Worm (Caenorhabditis elegans): ENCODE measurements around the gene C07D8.5.

The C07D8.5 gene

ce11 chrX:7343747-7344146 is at the start of gene C07D8.5:
Gene C07D8.5, plus strand, starts transcription at chrX:7344047.
- no peak for TF ChIP-seq hmg-11 (tag; optimal IDR thresholded peaks at IDR 0.05)
- no peak for TF ChIP-seq mdl-1 (tag; optimal IDR thresholded peaks at IDR 0.05)
- TF ChIP-seq nhr-28 (tag; optimal IDR thresholded peaks at IDR 0.05) = no peak
- no peak for TF ChIP-seq R02D3.7 (tag; optimal IDR thresholded peaks at IDR 0.05)
- TF ChIP-seq fkh-2 (tag; optimal IDR thresholded peaks at IDR 0.05) = no peak
- TF ChIP-seq nhr-25 (tag; optimal IDR thresholded peaks at IDR 0.05) = no peak
- no peak for TF ChIP-seq fkh-10 (GFP tag; optimal IDR thresholded peaks at IDR 0.05)
- no peak for TF ChIP-seq lin-15B (tag; optimal IDR thresholded peaks at IDR 0.05)
- TF ChIP-seq nfya-1 (tag; optimal IDR thresholded peaks at IDR 0.05; ENCODE audit: insufficient read depth) = no peak
- TF ChIP-seq nhr-237 (tag; optimal IDR thresholded peaks at IDR 0.05) = no peak
- no peak for TF ChIP-seq ceh-16 (tag; optimal IDR thresholded peaks at IDR 0.05)
- no peak for TF ChIP-seq ceh-82 (tag; optimal IDR thresholded peaks at IDR 0.05)
- TF ChIP-seq skn-1 (tag; optimal IDR thresholded peaks at IDR 0.05) = no peak
- TF ChIP-seq daf-12 (tag; optimal IDR thresholded peaks at IDR 0.05) = no peak
- no peak for TF ChIP-seq lin-39 (tag; optimal IDR thresholded peaks at IDR 0.05)
- no peak for TF ChIP-seq unc-39 (tag; optimal IDR thresholded peaks at IDR 0.05)
- no peak for TF ChIP-seq fos-1 (tag; optimal IDR thresholded peaks at IDR 0.05)
- no peak for TF ChIP-seq ama-1 (optimal IDR thresholded peaks at IDR 0.05)
- TF ChIP-seq egl-5 (tag; optimal IDR thresholded peaks at IDR 0.05) = no peak

- TF ChIP-seq nhr-12 (tag; optimal IDR thresholded peaks at IDR 0.05) (no peak), aly-2 (tag; optimal IDR thresholded peaks at IDR 0.05) (no peak), R02D3.7 (tag; optimal IDR thresholded peaks at IDR 0.05) (no peak)
Observed at ce11 chrX:7296310-7296709, 47.5 kb upstream of the C07D8.5 start.

ce11 chrX:7298652-7299051 is 45.2 kb upstream of the C07D8.5 start, which contains the start of gene K03A1.4:
Gene K03A1.4, minus strand, starts transcription at chrX:7298752.
- TF ChIP-seq ztf-4 (tag; optimal IDR thresholded peaks at IDR 0.05) (no peak), nhr-28 (tag; optimal IDR thresholded peaks at IDR 0.05) (no peak), ceh-16 (tag; optimal IDR thresholded peaks at IDR 0.05) (no peak), nhr-12 (tag; optimal IDR thresholded peaks at IDR 0.05) (no peak), zag-1 (tag; optimal IDR thresholded peaks at IDR 0.05) (no peak), skn-1 (tag; optimal IDR thresholded peaks at IDR 0.05) (no peak), fkh-2 (tag; optimal IDR thresholded peaks at IDR 0.05) (no peak), elt-2 (tag; optimal IDR thresholded peaks at IDR 0.05) (no peak), fos-1 (tag; optimal IDR thresholded peaks at IDR 0.05) (no peak), mml-1 (tag; optimal IDR thresholded peaks at IDR 0.05) (no peak), ceh-82 (tag; optimal IDR thresholded peaks at IDR 0.05) (no peak), nhr-43 (tag; optimal IDR thresholded peaks at IDR 0.05; ENCODE audit: poor library complexity, severe bottlenecking) (no peak), sea-2 (GFP tag; optimal IDR thresholded peaks at IDR 0.05) (no peak)

ce11 chrX:7303115-7303514 is 40.7 kb upstream of the C07D8.5 start:
- no peak for TF ChIP-seq R02D3.7 (tag; optimal IDR thresholded peaks at IDR 0.05)
- TF ChIP-seq ztf-11 (tag; optimal IDR thresholded peaks at IDR 0.05) = no peak
- TF ChIP-seq ZK546.5 (tag; optimal IDR thresholded peaks at IDR 0.05) = no peak
- no peak for TF ChIP-seq zag-1 (tag; optimal IDR thresholded peaks at IDR 0.05)
- TF ChIP-seq elt-2 (tag; optimal IDR thresholded peaks at IDR 0.05) = peak; percentile 62
- TF ChIP-seq mdl-1 (tag; optimal IDR thresholded peaks at IDR 0.05) = no peak
- TF ChIP-seq ceh-16 (tag; optimal IDR thresholded peaks at IDR 0.05) = no peak
- no peak for TF ChIP-seq ceh-28 (tag; optimal IDR thresholded peaks at IDR 0.05)
- peak; percentile 36 for TF ChIP-seq pqm-1 (tag; optimal IDR thresholded peaks at IDR 0.05)
- no peak for TF ChIP-seq nhr-67 (tag; optimal IDR thresholded peaks at IDR 0.05)
- TF ChIP-seq nhr-76 (tag; optimal IDR thresholded peaks at IDR 0.05) = no peak
- no peak for TF ChIP-seq nhr-237 (tag; optimal IDR thresholded peaks at IDR 0.05)

ce11 chrX:7305520-7306186 is 38.2 kb upstream of the C07D8.5 start, which contains the start of gene sur-5:
Gene sur-5, minus strand, starts transcription at chrX:7305570.
- TF ChIP-seq pqm-1 (tag; optimal IDR thresholded peaks at IDR 0.05) (peak; percentile 64), nhr-23 (tag; optimal IDR thresholded peaks at IDR 0.05) (peak; percentile 54), ceh-82 (tag; optimal IDR thresholded peaks at IDR 0.05) (no peak), elt-2 (tag; optimal IDR thresholded peaks at IDR 0.05) (peak; percentile 97), nhr-25 (tag; optimal IDR thresholded peaks at IDR 0.05) (peak; percentile 17), elt-1 (tag; optimal IDR thresholded peaks at IDR 0.05) (no peak), elt-3 (tag; optimal IDR thresholded peaks at IDR 0.05) (peak in 2 of 3 experiments; percentile 88 to 90)

Data from whole organism, L3 larva.